Fruit fly (Drosophila melanogaster) whole organism, embryonic: Measurements from ENCODE around the gene Datp.

Experiments used
- ATbp ChIP-seq: fragments of 200-800 bp; sonication (Bioruptor generic); optimal IDR thresholded peaks from 2 replicates; lab custom pipeline; 2017; ENCODE audit warnings: missing biosample characterization, mild to moderate bottlenecking, missing genetic modification characterization, missing genetic modification reagents
- Aef1 ChIP-seq: fragments of 200-800 bp; sonication (Bioruptor generic); IDR thresholded peaks from 3 replicates; pipeline ENCODE4 v1.3.6; 2022; ENCODE audit warnings: missing biosample characterization, missing genetic modification characterization
- CG10147 ChIP-seq: fragments of 200-800 bp; sonication (Bioruptor generic); optimal IDR thresholded peaks from 2 replicates; lab custom pipeline; 2019; ENCODE audit warnings: missing biosample characterization, mild to moderate bottlenecking, missing genetic modification characterization, moderate library complexity
- CG11723 ChIP-seq: fragments of 200-800 bp; sonication (Bioruptor generic); optimal IDR thresholded peaks from 2 replicates; lab custom pipeline; 2017; ENCODE audit warnings: missing biosample characterization, mild to moderate bottlenecking, missing genetic modification characterization
- CG13123 ChIP-seq: fragments of 200-800 bp; sonication (Bioruptor generic); optimal IDR thresholded peaks from 2 replicates; lab custom pipeline; 2016; ENCODE audit warnings: missing biosample characterization, missing genetic modification characterization
- CG14710 ChIP-seq: fragments of 200-800 bp; sonication (Bioruptor generic); optimal IDR thresholded peaks from 3 replicates; lab custom pipeline; 2019; ENCODE audit warnings: missing biosample characterization, mild to moderate bottlenecking, missing genetic modification characterization, moderate library complexity
- CG14965 ChIP-seq: fragments of 200-800 bp; sonication (Bioruptor generic); optimal IDR thresholded peaks from 2 replicates; lab custom pipeline; 2016; ENCODE audit warnings: missing biosample characterization, missing genetic modification characterization, borderline replicate concordance
- CG15479 ChIP-seq: fragments of 200-800 bp; sonication (Bioruptor generic); optimal IDR thresholded peaks from 3 replicates; lab custom pipeline; 2019; ENCODE audit warnings: missing biosample characterization, mild to moderate bottlenecking, missing genetic modification characterization, moderate library complexity
- CG15514 ChIP-seq: fragments of 200-800 bp; sonication (Bioruptor generic); optimal IDR thresholded peaks from 3 replicates; lab custom pipeline; 2017; ENCODE audit warnings: missing biosample characterization, missing genetic modification characterization, mild to moderate bottlenecking, moderate library complexity, missing genetic modification reagents
- CG16813 ChIP-seq: fragments of 200-800 bp; sonication (Bioruptor generic); IDR thresholded peaks from 3 replicates; pipeline ENCODE4 v1.3.6; 2022; ENCODE audit warnings: missing biosample characterization, missing genetic modification characterization; ENCODE audit not compliant: partially characterized antibody
- CG16815 ChIP-seq: fragments of 200-800 bp; sonication (Bioruptor generic); optimal IDR thresholded peaks from 3 replicates; lab custom pipeline; 2017; ENCODE audit warnings: missing biosample characterization, mild to moderate bottlenecking, missing genetic modification characterization
- CG2116 ChIP-seq: fragments of 200-800 bp; sonication (Bioruptor generic); optimal IDR thresholded peaks from 3 replicates; lab custom pipeline; 2018; ENCODE audit warnings: missing biosample characterization, mild to moderate bottlenecking, missing genetic modification characterization
- CG2120 ChIP-seq: fragments of 200-800 bp; sonication (Bioruptor generic); optimal IDR thresholded peaks from 3 replicates; lab custom pipeline; 2016; ENCODE audit warnings: missing biosample characterization, missing genetic modification characterization
- CG2199 ChIP-seq: fragments of 200-800 bp; sonication (Bioruptor generic); IDR thresholded peaks from 3 replicates; pipeline ENCODE4 v1.3.6; 2022; ENCODE audit warnings: missing biosample characterization, missing genetic modification characterization
- CG3407 ChIP-seq: fragments of 200-800 bp; sonication (Bioruptor generic); optimal IDR thresholded peaks from 2 replicates; lab custom pipeline; 2018; ENCODE audit warnings: missing biosample characterization, mild to moderate bottlenecking, missing genetic modification characterization
- CG34224 ChIP-seq: fragments of 200-800 bp; sonication (Bioruptor generic); IDR thresholded peaks from 3 replicates; pipeline ENCODE4 v1.3.6; 2022; ENCODE audit warnings: missing biosample characterization, missing genetic modification characterization; ENCODE audit not compliant: partially characterized antibody
- CG3995 ChIP-seq: fragments of 200-800 bp; sonication (Bioruptor generic); optimal IDR thresholded peaks from 3 replicates; lab custom pipeline; 2016; ENCODE audit warnings: missing biosample characterization, missing genetic modification characterization
- CG4328 ChIP-seq: fragments of 200-800 bp; sonication (Bioruptor generic); optimal IDR thresholded peaks from 3 replicates; lab custom pipeline; 2017; ENCODE audit warnings: missing biosample characterization, missing genetic modification reagents, missing genetic modification characterization
- CG4404 ChIP-seq: fragments of 200-800 bp; sonication (Bioruptor generic); IDR thresholded peaks from 2 replicates; pipeline ENCODE4 v1.3.6; 2022; ENCODE audit warnings: missing biosample characterization, missing genetic modification characterization
- CG7987 ChIP-seq: fragments of 200-800 bp; sonication (Bioruptor generic); optimal IDR thresholded peaks from 2 replicates; lab custom pipeline; 2018; ENCODE audit warnings: missing biosample characterization, mild to moderate bottlenecking, missing genetic modification characterization, moderate library complexity
- CG8359 ChIP-seq: fragments of 200-800 bp; sonication (Bioruptor generic); optimal IDR thresholded peaks from 2 replicates; lab custom pipeline; 2017; ENCODE audit warnings: missing biosample characterization, mild to moderate bottlenecking, missing genetic modification characterization, borderline replicate concordance
- CHES-1-like ChIP-seq: fragments of 200-800 bp; sonication (Bioruptor generic); optimal IDR thresholded peaks from 2 replicates; lab custom pipeline; 2016; ENCODE audit warnings: missing biosample characterization, missing genetic modification characterization
- HHEX ChIP-seq: fragments of 200-800 bp; sonication (Bioruptor generic); optimal IDR thresholded peaks from 3 replicates; lab custom pipeline; 2017; ENCODE audit warnings: missing biosample characterization, mild to moderate bottlenecking, missing genetic modification characterization, missing genetic modification reagents
- HmgD ChIP-seq: fragments of 200-800 bp; sonication (Bioruptor generic); optimal IDR thresholded peaks from 3 replicates; lab custom pipeline; 2016; ENCODE audit warnings: missing biosample characterization, missing genetic modification characterization
- Hr78 ChIP-seq, 2 experiments: fragments of 200-800 bp in 1 of 2; fragments of >200 bp in 1 of 2; sonication (Bioruptor generic) in 1 of 2; optimal IDR thresholded peaks; 2 replicates each; lab custom pipeline; 2017 to 2019; ENCODE audit warnings: missing biosample characterization in 2 of 2, missing genetic modification characterization in 2 of 2, mild to moderate bottlenecking in 1 of 2, moderate library complexity in 1 of 2
- Lim3 ChIP-seq: fragments of 200-800 bp; sonication (Bioruptor generic); IDR thresholded peaks from 2 replicates; pipeline ENCODE4 v1.3.6; 2022; ENCODE audit warnings: missing biosample characterization, missing genetic modification characterization
- Lpt ChIP-seq: fragments of >200 bp; optimal IDR thresholded peaks from 2 replicates; lab custom pipeline; 2018; ENCODE audit warnings: missing biosample characterization, missing genetic modification characterization
- Max ChIP-seq: fragments of 200-800 bp; sonication (Bioruptor generic); optimal IDR thresholded peaks from 2 replicates; lab custom pipeline; 2016; ENCODE audit warnings: missing biosample characterization, mild to moderate bottlenecking, missing genetic modification characterization
- NfI ChIP-seq: fragments of 200-800 bp; sonication (Bioruptor generic); optimal IDR thresholded peaks from 3 replicates; lab custom pipeline; 2018; ENCODE audit warnings: missing biosample characterization, mild to moderate bottlenecking, missing genetic modification characterization, moderate library complexity
- Sox100B ChIP-seq: fragments of 200-800 bp; sonication (Bioruptor generic); optimal IDR thresholded peaks from 3 replicates; lab custom pipeline; 2018; ENCODE audit warnings: missing biosample characterization, mild to moderate bottlenecking, missing genetic modification characterization
- ase ChIP-seq: fragments of 200-800 bp; sonication (Bioruptor generic); IDR thresholded peaks from 3 replicates; pipeline ENCODE4 v1.3.6; 2022; ENCODE audit warnings: missing biosample characterization, missing genetic modification characterization
- bbx ChIP-seq: fragments of 200-800 bp; sonication (Bioruptor generic); IDR thresholded peaks from 2 replicates; pipeline ENCODE4 v1.3.6; 2022; ENCODE audit warnings: missing biosample characterization, missing genetic modification characterization; ENCODE audit not compliant: partially characterized antibody
- cad ChIP-seq: fragments of >200 bp; optimal IDR thresholded peaks from 2 replicates; lab custom pipeline; 2017; ENCODE audit warnings: missing biosample characterization, missing genetic modification characterization
- chn ChIP-seq: fragments of 200-800 bp; sonication (Bioruptor generic); optimal IDR thresholded peaks from 2 replicates; lab custom pipeline; 2016; ENCODE audit warnings: missing biosample characterization, missing genetic modification characterization
- dati ChIP-seq: fragments of 200-800 bp; sonication (Bioruptor generic); IDR thresholded peaks from 2 replicates; pipeline ENCODE4 v1.3.6; 2022; ENCODE audit warnings: missing biosample characterization, missing genetic modification characterization
- ewg ChIP-seq: fragments of 200-800 bp; sonication (Bioruptor generic); optimal IDR thresholded peaks from 3 replicates; lab custom pipeline; 2017; ENCODE audit warnings: mild to moderate bottlenecking, missing biosample characterization, missing genetic modification reagents, missing genetic modification characterization
- gfzf ChIP-seq: fragments of 200-800 bp; sonication (Bioruptor generic); optimal IDR thresholded peaks from 2 replicates; lab custom pipeline; 2016; ENCODE audit warnings: missing biosample characterization, mild to moderate bottlenecking, missing genetic modification characterization, moderate library complexity
- grau ChIP-seq: fragments of 200-800 bp; optimal IDR thresholded peaks from 3 replicates; lab custom pipeline; 2019; ENCODE audit warnings: missing biosample characterization, mild to moderate bottlenecking, missing genetic modification characterization, moderate library complexity
- hbn ChIP-seq: fragments of 200-800 bp; sonication (Bioruptor generic); IDR thresholded peaks from 2 replicates; pipeline ENCODE4 v1.3.6; 2022; ENCODE audit warnings: missing biosample characterization, missing genetic modification characterization; ENCODE audit not compliant: partially characterized antibody
- kah ChIP-seq: fragments of 200-800 bp; sonication (Bioruptor generic); optimal IDR thresholded peaks from 2 replicates; lab custom pipeline; 2018; ENCODE audit warnings: missing biosample characterization, mild to moderate bottlenecking, missing genetic modification characterization
- mam ChIP-seq: fragments of 200-800 bp; sonication (Bioruptor generic); optimal IDR thresholded peaks from 3 replicates; lab custom pipeline; 2016; ENCODE audit warnings: missing biosample characterization, missing genetic modification characterization
- nom ChIP-seq: fragments of 200-800 bp; sonication (Bioruptor generic); optimal IDR thresholded peaks from 2 replicates; lab custom pipeline; 2017; ENCODE audit warnings: missing biosample characterization, missing genetic modification characterization, mild to moderate bottlenecking, moderate library complexity, missing genetic modification reagents
- prd ChIP-seq, 3 experiments: fragments of >200 bp in 2 of 3; fragments of 200-800 bp in 1 of 3; sonication (Bioruptor generic) in 1 of 3; optimal IDR thresholded peaks in 2 of 3; IDR thresholded peaks in 1 of 3; 2 replicates in 2 of 3; 3 replicates in 1 of 3; pipeline versions ENCODE4 v1.3.6 to Lab custom; 2017 to 2022; ENCODE audit warnings: missing biosample characterization in 1 of 3, missing genetic modification characterization in 1 of 3
- pum ChIP-seq: fragments of 200-800 bp; sonication (Bioruptor generic); optimal IDR thresholded peaks from 2 replicates; lab custom pipeline; 2016; ENCODE audit warnings: missing biosample characterization, missing genetic modification characterization
- repo ChIP-seq: fragments of 200-800 bp; sonication (Bioruptor generic); optimal IDR thresholded peaks from 2 replicates; lab custom pipeline; 2016; ENCODE audit warnings: missing biosample characterization, missing genetic modification characterization
- schlank ChIP-seq: fragments of 200-800 bp; sonication (Bioruptor generic); optimal IDR thresholded peaks from 2 replicates; lab custom pipeline; 2018; ENCODE audit warnings: missing biosample characterization, mild to moderate bottlenecking, missing genetic modification characterization
- sim ChIP-seq: fragments of 200-800 bp; sonication (Bioruptor generic); IDR thresholded peaks from 2 replicates; pipeline ENCODE4 v1.3.6; 2022; ENCODE audit warnings: missing biosample characterization, missing genetic modification characterization
- ttk ChIP-seq: fragments of 200-800 bp; sonication (Bioruptor generic); IDR thresholded peaks from 2 replicates; pipeline ENCODE4 v2.1.2; 2022; ENCODE audit warnings: missing biosample characterization, missing genetic modification characterization
- vfl ChIP-seq: fragments of 200-800 bp; sonication (Bioruptor generic); optimal IDR thresholded peaks from 2 replicates; lab custom pipeline; 2016; ENCODE audit warnings: missing biosample characterization, missing genetic modification characterization
- z ChIP-seq: fragments of 200-800 bp; sonication (Bioruptor generic); IDR thresholded peaks from 3 replicates; pipeline ENCODE4 v1.3.6; 2022; ENCODE audit warnings: missing biosample characterization, missing genetic modification characterization

The Datp gene

dm6 chr2L:9963603-9964042, 25.0 kb upstream of the Datp start, which contains the start of gene CG5850 (continued):
- no peak for TF ChIP-seq CG14965 (GFP tag; lab: Kevin White, UChicago)
- no peak for TF ChIP-seq ATbp (GFP tag; lab: Kevin White, UChicago)
- TF ChIP-seq HHEX (GFP tag; lab: Kevin White, UChicago), result no peak
- peak; percentile 21 for TF ChIP-seq nom
- TF ChIP-seq CG10147 (GFP tag; lab: Kevin White, UChicago), result peak; percentile 15
- no peak for TF ChIP-seq cad (GFP tag; lab: Kevin White, UChicago)
- no peak for TF ChIP-seq Aef1
- TF ChIP-seq CG3995 (GFP tag; lab: Kevin White, UChicago), result no peak
- no peak for TF ChIP-seq chn
- TF ChIP-seq CG2199, result no peak
- TF ChIP-seq Max (GFP tag; lab: Kevin White, UChicago), result no peak
- no peak for TF ChIP-seq bbx (GFP tag; lab: Robert Waterston, UW)
- TF ChIP-seq grau (tag; lab: Kevin White, UChicago), result peak; percentile 9
- TF ChIP-seq CG3407, result no peak
- TF ChIP-seq Sox100B (GFP tag; lab: Kevin White, UChicago), result peak; percentile 54
- TF ChIP-seq CG8359 (GFP tag; lab: Kevin White, UChicago), result no peak
- TF ChIP-seq CG4328 (GFP tag; lab: Kevin White, UChicago), result no peak
- TF ChIP-seq vfl (GFP tag; lab: Kevin White, UChicago), result no peak
- TF ChIP-seq NfI (GFP tag; lab: Kevin White, UChicago), result no peak
- TF ChIP-seq Hr78 (GFP tag; optimal IDR thresholded peaks at IDR 0.05; lab: Kevin White, UChicago), result no peak
- TF ChIP-seq CG2116, result peak; percentile 27
- TF ChIP-seq ttk (GFP tag; lab: Robert Waterston, UW), result no peak
- no peak for TF ChIP-seq HmgD (GFP tag; lab: Kevin White, UChicago)
- TF ChIP-seq gfzf, result peak; percentile 58
- no peak for TF ChIP-seq dati (GFP tag; lab: Robert Waterston, UW)
- 0 out of 3 replicates have a peak, but pooled peaks have one; percentile 25 for TF ChIP-seq CG34224
- TF ChIP-seq CG16813 (GFP tag; lab: Robert Waterston, UW), result no peak
- TF ChIP-seq CG15479, result no peak
- peak; percentile 32 for TF ChIP-seq CG15514 (GFP tag; lab: Kevin White, UChicago)
- TF ChIP-seq kah (GFP tag; lab: Kevin White, UChicago), result no peak
- TF ChIP-seq prd (optimal IDR thresholded peaks at IDR 0.05; lab: Kevin White, UChicago), result no peak
- TF ChIP-seq prd (GFP tag; IDR thresholded peaks at IDR 0.05; lab: Robert Waterston, UW), result no peak
- no peak for TF ChIP-seq pum (GFP tag; lab: Kevin White, UChicago)
- no peak for TF ChIP-seq schlank
- no peak for TF ChIP-seq CHES-1-like (GFP tag; lab: Kevin White, UChicago)
- TF ChIP-seq CG2120 (GFP tag; lab: Kevin White, UChicago), result no peak
- no peak for TF ChIP-seq Lpt
- no peak for TF ChIP-seq ase (GFP tag; lab: Robert Waterston, UW)
- no peak for TF ChIP-seq repo (GFP tag; lab: Kevin White, UChicago)
- TF ChIP-seq CG4404, result no peak
- no peak for TF ChIP-seq ewg
- TF ChIP-seq sim, result no peak
- peak; percentile 63 for TF ChIP-seq CG14710 (tag; lab: Kevin White, UChicago)
- TF ChIP-seq mam (GFP tag; lab: Kevin White, UChicago), result no peak
- TF ChIP-seq hbn (GFP tag; lab: Robert Waterston, UW), result no peak
- TF ChIP-seq Lim3 (GFP tag; lab: Robert Waterston, UW), result no peak
- no peak for TF ChIP-seq CG13123
- no peak for TF ChIP-seq CG11723 (GFP tag; lab: Kevin White, UChicago)
- no peak for TF ChIP-seq z (GFP tag; lab: Robert Waterston, UW)
- TF ChIP-seq CG16815 (GFP tag; lab: Kevin White, UChicago), result no peak
- no peak for TF ChIP-seq CG7987 (GFP tag; lab: Kevin White, UChicago)
